Worm (Caenorhabditis elegans) whole organism, late embryonic: ENCODE results near the gene srh-215.

Experiments
- C38D4.7 ChIP-seq: fragments of 200-800 bp; sonication (Bioruptor generic); optimal IDR thresholded peaks from 2 replicates; lab custom pipeline; 2018; ENCODE audit warnings: mild to moderate bottlenecking, missing genetic modification characterization, moderate library complexity, missing compliant biosample characterization
- F13H6.1 ChIP-seq: sonication (generic microtip); optimal IDR thresholded peaks from 2 replicates; lab custom pipeline; 2016; ENCODE audit warnings: missing genetic modification characterization, missing compliant biosample characterization
- K09A11.1 ChIP-seq: sonication (generic microtip); optimal IDR thresholded peaks from 2 replicates; lab custom pipeline; 2017; ENCODE audit warnings: antibody characterized with exemption, mild to moderate bottlenecking, missing genetic modification characterization, missing compliant biosample characterization; ENCODE audit not compliant: insufficient read depth
- T23F11.4 ChIP-seq: fragments of 200-800 bp; sonication (Bioruptor generic); optimal IDR thresholded peaks from 2 replicates; lab custom pipeline; 2018; ENCODE audit warnings: mild to moderate bottlenecking, missing genetic modification characterization, missing compliant biosample characterization
- ahr-1 ChIP-seq: sonication (generic microtip); optimal IDR thresholded peaks from 2 replicates; lab custom pipeline; 2016; ENCODE audit warnings: missing genetic modification characterization, missing compliant biosample characterization
- ama-1 ChIP-seq: fragments of 150-350 bp; optimal IDR thresholded peaks from 2 replicates; lab custom pipeline; 2014
- ceh-18 ChIP-seq: sonication (generic microtip); optimal IDR thresholded peaks from 2 replicates; lab custom pipeline; 2016; ENCODE audit warnings: missing genetic modification characterization, missing compliant biosample characterization
- ceh-19 ChIP-seq: fragments of 200-800 bp; sonication (Bioruptor generic); optimal IDR thresholded peaks from 2 replicates; lab custom pipeline; 2018; ENCODE audit warnings: mild to moderate bottlenecking, missing genetic modification characterization, missing compliant biosample characterization
- ceh-22 ChIP-seq: sonication (generic microtip); optimal IDR thresholded peaks from 2 replicates; lab custom pipeline; 2017; ENCODE audit warnings: missing biosample characterization, missing genetic modification characterization
- ceh-24 ChIP-seq: sonication (generic microtip); optimal IDR thresholded peaks from 2 replicates; lab custom pipeline; 2016; ENCODE audit warnings: mild to moderate bottlenecking, missing genetic modification characterization, missing compliant biosample characterization
- ceh-31 ChIP-seq: sonication (generic microtip); optimal IDR thresholded peaks from 2 replicates; lab custom pipeline; 2016; ENCODE audit warnings: missing genetic modification characterization, missing compliant biosample characterization
- ceh-34 ChIP-seq: sonication (generic microtip); optimal IDR thresholded peaks from 2 replicates; lab custom pipeline; 2016; ENCODE audit warnings: mild to moderate bottlenecking, missing genetic modification characterization, missing compliant biosample characterization
- ceh-9 ChIP-seq: sonication (generic microtip); optimal IDR thresholded peaks from 2 replicates; lab custom pipeline; 2016; ENCODE audit warnings: mild to moderate bottlenecking, missing genetic modification characterization, inconsistent platforms, missing compliant biosample characterization
- dmd-4 ChIP-seq: sonication (generic microtip); optimal IDR thresholded peaks from 2 replicates; lab custom pipeline; 2016; ENCODE audit warnings: borderline replicate concordance, missing genetic modification characterization, missing compliant biosample characterization
- dve-1 ChIP-seq: sonication (generic microtip); optimal IDR thresholded peaks from 2 replicates; lab custom pipeline; 2017; ENCODE audit warnings: antibody characterized with exemption, mild to moderate bottlenecking, missing genetic modification characterization, missing compliant biosample characterization
- elt-2 ChIP-seq: sonication (generic microtip); optimal IDR thresholded peaks from 2 replicates; lab custom pipeline; 2016; ENCODE audit warnings: missing genetic modification reagents, missing genetic modification characterization, missing compliant biosample characterization
- ets-4 ChIP-seq: sonication (generic microtip); optimal IDR thresholded peaks from 2 replicates; lab custom pipeline; 2016; ENCODE audit warnings: missing genetic modification characterization, missing compliant biosample characterization
- fkh-10 ChIP-seq: fragments of 150-350 bp; optimal IDR thresholded peaks from 2 replicates; lab custom pipeline; 2014; ENCODE audit warnings: missing biosample characterization, missing genetic modification reagents, missing genetic modification characterization
- fkh-6 ChIP-seq: sonication (generic microtip); optimal IDR thresholded peaks from 2 replicates; lab custom pipeline; 2016; ENCODE audit warnings: missing genetic modification characterization, missing compliant biosample characterization
- gmeb-2 ChIP-seq: sonication (generic microtip); optimal IDR thresholded peaks from 2 replicates; lab custom pipeline; 2016; ENCODE audit warnings: missing genetic modification characterization, inconsistent platforms, missing compliant biosample characterization
- hlh-15 ChIP-seq: sonication (generic microtip); optimal IDR thresholded peaks from 2 replicates; lab custom pipeline; 2016; ENCODE audit warnings: missing genetic modification characterization, missing compliant biosample characterization
- hlh-6 ChIP-seq: sonication (generic microtip); optimal IDR thresholded peaks from 2 replicates; lab custom pipeline; 2016; ENCODE audit warnings: missing genotype, missing genetic modification characterization, missing compliant biosample characterization
- lin-11 ChIP-seq: fragments of 200-800 bp; sonication (Bioruptor generic); optimal IDR thresholded peaks from 2 replicates; lab custom pipeline; 2018; ENCODE audit warnings: mild to moderate bottlenecking, missing genetic modification characterization, missing compliant biosample characterization
- mec-3 ChIP-seq: sonication (generic microtip); optimal IDR thresholded peaks from 2 replicates; lab custom pipeline; 2016; ENCODE audit warnings: borderline replicate concordance, missing genetic modification characterization, missing compliant biosample characterization
- nfya-1 ChIP-seq: sonication (generic microtip); optimal IDR thresholded peaks from 2 replicates; lab custom pipeline; 2017; ENCODE audit warnings: missing genetic modification characterization, mild to moderate bottlenecking, missing compliant biosample characterization, antibody characterized with exemption, moderate library complexity
- nhr-11 ChIP-seq: fragments of 150-350 bp; optimal IDR thresholded peaks from 2 replicates; lab custom pipeline; 2014; ENCODE audit warnings: missing biosample characterization, missing genetic modification characterization
- odd-2 ChIP-seq: sonication (generic microtip); optimal IDR thresholded peaks from 2 replicates; lab custom pipeline; 2017; ENCODE audit warnings: antibody characterized with exemption, mild to moderate bottlenecking, missing genetic modification characterization, missing compliant biosample characterization
- pag-3 ChIP-seq: sonication (generic microtip); optimal IDR thresholded peaks from 2 replicates; lab custom pipeline; 2016; ENCODE audit warnings: missing compliant biosample characterization, missing genetic modification characterization, borderline replicate concordance
- pat-9 ChIP-seq: fragments of 200-800 bp; sonication (Bioruptor generic); optimal IDR thresholded peaks from 2 replicates; lab custom pipeline; 2018; ENCODE audit warnings: mild to moderate bottlenecking, missing genetic modification characterization, moderate library complexity, missing compliant biosample characterization
- pha-2 ChIP-seq: sonication (generic microtip); optimal IDR thresholded peaks from 2 replicates; lab custom pipeline; 2017; ENCODE audit warnings: mild to moderate bottlenecking, missing genetic modification characterization, missing compliant biosample characterization
- pha-4 ChIP-seq: fragments of 150-350 bp; optimal IDR thresholded peaks from 2 replicates; lab custom pipeline; 2018; ENCODE audit warnings: missing biosample characterization, missing genetic modification reagents, missing genetic modification characterization
- pqm-1 ChIP-seq: sonication (generic microtip); optimal IDR thresholded peaks from 2 replicates; lab custom pipeline; 2016; ENCODE audit warnings: missing genetic modification characterization, missing compliant biosample characterization
- ref-2 ChIP-seq: sonication (generic microtip); optimal IDR thresholded peaks from 2 replicates; lab custom pipeline; 2016; ENCODE audit warnings: missing genetic modification characterization, missing compliant biosample characterization
- sdc-2 ChIP-seq: sonication (generic microtip); optimal IDR thresholded peaks from 2 replicates; lab custom pipeline; 2016; ENCODE audit warnings: missing genotype, missing genetic modification characterization, missing compliant biosample characterization
- sox-4 ChIP-seq: sonication (generic microtip); optimal IDR thresholded peaks from 2 replicates; lab custom pipeline; 2017; ENCODE audit warnings: mild to moderate bottlenecking, missing genetic modification characterization, inconsistent platforms, missing compliant biosample characterization
- tbx-7 ChIP-seq: sonication (generic microtip); optimal IDR thresholded peaks from 2 replicates; lab custom pipeline; 2016; ENCODE audit warnings: missing genotype, missing genetic modification characterization, missing compliant biosample characterization
- unc-42 ChIP-seq: sonication (generic microtip); optimal IDR thresholded peaks from 2 replicates; lab custom pipeline; 2016; ENCODE audit warnings: missing genotype, missing genetic modification characterization, missing compliant biosample characterization
- unc-55 ChIP-seq: sonication (generic microtip); optimal IDR thresholded peaks from 2 replicates; lab custom pipeline; 2017; ENCODE audit warnings: missing biosample characterization, missing genetic modification reagents, missing genetic modification characterization
- unc-86 ChIP-seq: sonication (generic microtip); optimal IDR thresholded peaks from 2 replicates; lab custom pipeline; 2016; ENCODE audit warnings: missing genetic modification characterization, missing compliant biosample characterization
- zip-5 ChIP-seq: sonication (generic microtip); optimal IDR thresholded peaks from 2 replicates; lab custom pipeline; 2016; ENCODE audit warnings: missing genetic modification characterization, missing compliant biosample characterization

srh-215 gene

ce11 chrV:16840283-16840682, 8.5 kb upstream of the srh-215 start:
- TF ChIP-seq hlh-15 (tag; lab: Kevin White, UChicago): no peak
- TF ChIP-seq nfya-1 (tag; lab: Kevin White, UChicago): no peak
- TF ChIP-seq hlh-6 (tag; lab: Kevin White, UChicago): no peak
- TF ChIP-seq sox-4: no peak
- TF ChIP-seq ama-1 (lab: Kevin White, UChicago): no peak
- TF ChIP-seq T23F11.4 (GFP tag; lab: Kevin White, UChicago): no peak
- no peak for TF ChIP-seq tbx-7 (tag; lab: Kevin White, UChicago)
- TF ChIP-seq pag-3 (tag; lab: Kevin White, UChicago): no peak
- TF ChIP-seq pha-4: no peak
- no peak for TF ChIP-seq ceh-22 (tag; lab: Kevin White, UChicago)
- no peak for TF ChIP-seq dmd-4
- TF ChIP-seq pha-2 (tag; lab: Kevin White, UChicago): no peak
- no peak for TF ChIP-seq ceh-9 (tag; lab: Kevin White, UChicago)
- TF ChIP-seq gmeb-2: no peak

- TF ChIP-seq unc-86 (tag; lab: Kevin White, UChicago): no peak
- no peak for TF ChIP-seq elt-2
- no peak for TF ChIP-seq pat-9
- TF ChIP-seq ceh-22 (tag; lab: Kevin White, UChicago): no peak
- no peak for TF ChIP-seq fkh-6 (tag; lab: Kevin White, UChicago)
- TF ChIP-seq mec-3: no peak
- TF ChIP-seq ceh-31: no peak
- TF ChIP-seq pqm-1 (tag; lab: Kevin White, UChicago): no peak
- no peak for TF ChIP-seq odd-2 (tag; lab: Kevin White, UChicago)
Observed at ce11 chrV:16838435-16838834, 6.6 kb upstream of the srh-215 start.

- no peak for TF ChIP-seq ceh-24 (tag; lab: Kevin White, UChicago)
- TF ChIP-seq ceh-34 (tag; lab: Kevin White, UChicago): peak; percentile 56
- peak; percentile 7 for TF ChIP-seq ceh-18 (tag; lab: Kevin White, UChicago)
- TF ChIP-seq, all 69 proteins: peak for 2
Observed at ce11 chrV:16836100-16836499, 4.3 kb upstream of the srh-215 start.

- TF ChIP-seq sox-4: no peak
Observed at ce11 chrV:16834989-16835388, 3.2 kb upstream of the srh-215 start, which contains the start of gene tni-3. TSS of gene tni-3 (minus strand) at chrV:16835128.

- no peak for TF ChIP-seq pha-4
- TF ChIP-seq gmeb-2: no peak
- no peak for TF ChIP-seq elt-2
- TF ChIP-seq ceh-19 (GFP tag; lab: Kevin White, UChicago): no peak
- no peak for TF ChIP-seq lin-11 (tag; lab: Kevin White, UChicago)
- TF ChIP-seq C38D4.7 (GFP tag; lab: Kevin White, UChicago): no peak
- TF ChIP-seq unc-42: no peak
- TF ChIP-seq dve-1: no peak
- no peak for TF ChIP-seq ceh-9 (tag; lab: Kevin White, UChicago)
- TF ChIP-seq sox-4: no peak
- no peak for TF ChIP-seq ceh-22 (tag; lab: Kevin White, UChicago)
- no peak for TF ChIP-seq nhr-11
- TF ChIP-seq, all 69 proteins: peak for 0
Observed at ce11 chrV:16833672-16834071, 1.9 kb upstream of the srh-215 start.

ce11 chrV:16832865-16833264, 1.0 kb upstream of the srh-215 start, which contains the start of gene phy-3:
TSS of gene phy-3 (plus strand) at chrV:16833165.
- no peak for TF ChIP-seq zip-5
- no peak for TF ChIP-seq pha-2 (tag; lab: Kevin White, UChicago)
- no peak for TF ChIP-seq sdc-2 (tag; lab: Kevin White, UChicago)
- no peak for TF ChIP-seq fkh-6 (tag; lab: Kevin White, UChicago)
- TF ChIP-seq pat-9: no peak
- no peak for TF ChIP-seq nfya-1 (tag; lab: Kevin White, UChicago)
- TF ChIP-seq hlh-15 (tag; lab: Kevin White, UChicago): no peak
- no peak for TF ChIP-seq tbx-7 (tag; lab: Kevin White, UChicago)
- TF ChIP-seq unc-42: no peak
- no peak for TF ChIP-seq ets-4 (tag; lab: Kevin White, UChicago)
- TF ChIP-seq K09A11.1 (tag; lab: Kevin White, UChicago): no peak
- no peak for TF ChIP-seq mec-3
- no peak for TF ChIP-seq ref-2
- TF ChIP-seq unc-55 (GFP tag; lab: Kevin White, UChicago): no peak
- TF ChIP-seq ahr-1: no peak
- TF ChIP-seq F13H6.1 (tag; lab: Kevin White, UChicago): no peak
- TF ChIP-seq fkh-10 (GFP tag; lab: Kevin White, UChicago): no peak
- no peak for TF ChIP-seq pag-3 (tag; lab: Kevin White, UChicago)
- TF ChIP-seq, all 69 proteins: peak for 0
